Worm (Caenorhabditis elegans) whole organism, young adult: ENCODE results near the gene Y39A1A.17.

ENCODE experiments used
- B0336.3 ChIP-seq: fragments of 200-800 bp; sonication (Bioruptor generic); IDR thresholded peaks from 2 replicates; pipeline ENCODE4 v1.3.6; 2022; ENCODE audit warnings: missing genetic modification characterization, missing compliant biosample characterization
- C06A6.2 ChIP-seq: fragments of 200-800 bp; sonication (Bioruptor generic); conservative IDR thresholded peaks from 2 replicates; pipeline ENCODE4 v1.3.6; 2022; ENCODE audit warnings: missing genetic modification characterization, missing compliant biosample characterization
- D2030.7 ChIP-seq: fragments of 200-800 bp; sonication (Bioruptor generic); IDR thresholded peaks from 2 replicates; pipeline ENCODE4 v1.3.6; 2022; ENCODE audit warnings: missing genetic modification reagents, missing genetic modification characterization, missing compliant biosample characterization
- F23B12.7 ChIP-seq: sonication (generic microtip); optimal IDR thresholded peaks from 2 replicates; lab custom pipeline; 2017; ENCODE audit warnings: missing genetic modification characterization, mild to moderate bottlenecking, missing compliant biosample characterization, antibody characterized with exemption, moderate library complexity; ENCODE audit not compliant: insufficient read depth
- F39B2.1 ChIP-seq: fragments of 200-800 bp; sonication (Bioruptor generic); IDR thresholded peaks from 2 replicates; pipeline ENCODE4 v1.3.6; 2022; ENCODE audit warnings: missing genetic modification reagents, missing genetic modification characterization, missing compliant biosample characterization
- F49E8.2 ChIP-seq: sonication (generic microtip); optimal IDR thresholded peaks from 3 replicates; lab custom pipeline; 2017; ENCODE audit warnings: missing genetic modification characterization, mild to moderate bottlenecking, missing compliant biosample characterization, antibody characterized with exemption, moderate library complexity; ENCODE audit not compliant: insufficient read depth
- F52B5.7 ChIP-seq: sonication (generic microtip); optimal IDR thresholded peaks from 2 replicates; lab custom pipeline; 2016; ENCODE audit warnings: mild to moderate bottlenecking, missing genetic modification characterization, missing compliant biosample characterization
- F57C9.4 ChIP-seq: sonication (generic microtip); optimal IDR thresholded peaks from 2 replicates; lab custom pipeline; 2017; ENCODE audit warnings: mild to moderate bottlenecking, missing genetic modification characterization, missing compliant biosample characterization
- K11D2.4 ChIP-seq: fragments of 200-800 bp; sonication (Bioruptor generic); IDR thresholded peaks from 2 replicates; pipeline ENCODE4 v1.3.6; 2022; ENCODE audit warnings: missing genetic modification reagents, missing genetic modification characterization, missing compliant biosample characterization
- T07F8.4 ChIP-seq: sonication (generic microtip); optimal IDR thresholded peaks from 2 replicates; lab custom pipeline; 2016; ENCODE audit warnings: mild to moderate bottlenecking, missing genetic modification characterization, moderate library complexity, missing compliant biosample characterization
- Y53F4B.3 ChIP-seq: fragments of 200-800 bp; sonication (Bioruptor generic); IDR thresholded peaks from 2 replicates; pipeline ENCODE4 v1.3.6; 2022; ENCODE audit warnings: missing genetic modification reagents, missing genetic modification characterization, missing compliant biosample characterization
- Y79H2A.3 ChIP-seq: fragments of 200-800 bp; sonication (Bioruptor generic); conservative IDR thresholded peaks from 2 replicates; pipeline ENCODE4 v1.3.6; 2022; ENCODE audit warnings: missing genetic modification reagents, missing genetic modification characterization, missing compliant biosample characterization
- Y95B8A.8 ChIP-seq: fragments of 200-800 bp; sonication (Bioruptor generic); IDR thresholded peaks from 2 replicates; pipeline ENCODE4 v1.3.6; 2022; ENCODE audit warnings: missing genetic modification reagents, missing genetic modification characterization, missing compliant biosample characterization
- aptf-2 ChIP-seq: fragments of 200-800 bp; sonication (Bioruptor generic); conservative IDR thresholded peaks from 2 replicates; pipeline ENCODE4 v1.3.6; 2022; ENCODE audit warnings: missing genetic modification reagents, missing genetic modification characterization, missing compliant biosample characterization
- aptf-3 ChIP-seq: fragments of 200-800 bp; sonication (Bioruptor generic); IDR thresholded peaks from 2 replicates; pipeline ENCODE4 v1.3.6; 2022; ENCODE audit warnings: missing genetic modification characterization, missing compliant biosample characterization
- atf-7 ChIP-seq: sonication (generic microtip); optimal IDR thresholded peaks from 2 replicates; lab custom pipeline; 2017; ENCODE audit warnings: mild to moderate bottlenecking, missing genetic modification characterization, missing compliant biosample characterization
- athp-1 ChIP-seq: sonication (generic microtip); optimal IDR thresholded peaks from 2 replicates; lab custom pipeline; 2017; ENCODE audit warnings: mild to moderate bottlenecking, missing genetic modification characterization, missing compliant biosample characterization
- cebp-2 ChIP-seq: fragments of 200-800 bp; sonication (Bioruptor generic); IDR thresholded peaks from 2 replicates; pipeline ENCODE4 v1.3.6; 2022; ENCODE audit warnings: missing genetic modification characterization, missing compliant biosample characterization
- ceh-58 ChIP-seq: fragments of 200-800 bp; sonication (Bioruptor generic); IDR thresholded peaks from 2 replicates; pipeline ENCODE4 v1.3.6; 2022; ENCODE audit warnings: missing genetic modification characterization, missing compliant biosample characterization
- ceh-91 ChIP-seq: fragments of 200-800 bp; sonication (Bioruptor generic); IDR thresholded peaks from 2 replicates; pipeline ENCODE4 v1.3.6; 2022; ENCODE audit warnings: missing genetic modification reagents, missing genetic modification characterization, missing compliant biosample characterization
- efl-1 ChIP-seq: fragments of 150-350 bp; optimal IDR thresholded peaks from 2 replicates; lab custom pipeline; 2014; ENCODE audit warnings: missing biosample characterization, missing genetic modification reagents, missing genetic modification characterization
- egl-18 ChIP-seq: fragments of 200-800 bp; sonication (Bioruptor generic); IDR thresholded peaks from 2 replicates; pipeline ENCODE4 v1.3.6; 2022; ENCODE audit warnings: missing genetic modification reagents, missing genetic modification characterization, missing compliant biosample characterization
- egrh-3 ChIP-seq: fragments of 200-800 bp; sonication (Bioruptor generic); IDR thresholded peaks from 2 replicates; pipeline ENCODE4 v1.3.6; 2022; ENCODE audit warnings: missing genetic modification reagents, missing genetic modification characterization, missing compliant biosample characterization
- gei-17 ChIP-seq: fragments of 200-800 bp; sonication (Bioruptor generic); optimal IDR thresholded peaks from 2 replicates; lab custom pipeline; 2018; ENCODE audit warnings: mild to moderate bottlenecking, missing genetic modification characterization, missing compliant biosample characterization
- hlh-12 ChIP-seq: sonication (generic microtip); optimal IDR thresholded peaks from 2 replicates; lab custom pipeline; 2016; ENCODE audit warnings: missing genetic modification characterization, missing compliant biosample characterization
- hmg-1.2 ChIP-seq: fragments of 200-800 bp; sonication (Bioruptor generic); IDR thresholded peaks from 2 replicates; pipeline ENCODE4 v1.3.6; 2022; ENCODE audit warnings: missing genetic modification reagents, missing genetic modification characterization, missing compliant biosample characterization
- hrde-1 ChIP-seq: sonication (generic microtip); optimal IDR thresholded peaks from 2 replicates; lab custom pipeline; 2016; ENCODE audit warnings: missing genetic modification characterization, mild to moderate bottlenecking, missing compliant biosample characterization, moderate library complexity, missing genotype, missing genetic modification reagents, borderline replicate concordance
- lin-35 ChIP-seq, 3 experiments: fragments of 150-350 bp in 2 of 3; sonication (generic microtip) in 1 of 3; optimal IDR thresholded peaks; 2 replicates each; lab custom pipeline; 2014 to 2018; ENCODE audit warnings: missing biosample characterization in 3 of 3, missing genetic modification characterization in 3 of 3, missing genetic modification reagents in 3 of 3
- madf-3 ChIP-seq: fragments of 200-800 bp; sonication (Bioruptor generic); IDR thresholded peaks from 2 replicates; pipeline ENCODE4 v1.3.6; 2022; ENCODE audit warnings: missing genetic modification reagents, missing genetic modification characterization, missing compliant biosample characterization
- madf-6 ChIP-seq: fragments of 200-800 bp; sonication (Bioruptor generic); IDR thresholded peaks from 2 replicates; pipeline ENCODE4 v1.3.6; 2022; ENCODE audit warnings: missing genetic modification reagents, missing genetic modification characterization, missing compliant biosample characterization
- mcd-1 ChIP-seq: fragments of 200-800 bp; sonication (Bioruptor generic); IDR thresholded peaks from 2 replicates; pipeline ENCODE4 v1.3.6; 2022; ENCODE audit warnings: missing genetic modification reagents, missing genetic modification characterization, missing compliant biosample characterization
- nfya-2 ChIP-seq: fragments of 200-800 bp; sonication (Bioruptor generic); IDR thresholded peaks from 2 replicates; pipeline ENCODE4 v1.3.6; 2022; ENCODE audit warnings: missing genetic modification reagents, missing genetic modification characterization, missing compliant biosample characterization
- nfyb-1 ChIP-seq: fragments of 200-800 bp; sonication (Bioruptor generic); IDR thresholded peaks from 2 replicates; pipeline ENCODE4 v1.3.6; 2022; ENCODE audit warnings: missing genetic modification reagents, missing genetic modification characterization, missing compliant biosample characterization
- pbrm-1 ChIP-seq: fragments of 200-800 bp; sonication (Bioruptor generic); IDR thresholded peaks from 2 replicates; pipeline ENCODE4 v1.3.6; 2022; ENCODE audit warnings: missing genetic modification reagents, missing genetic modification characterization, missing compliant biosample characterization
- pha-4 ChIP-seq: fragments of 150-350 bp; sonication (generic microtip); optimal IDR thresholded peaks from 2 replicates; lab custom pipeline; 2014; ENCODE audit warnings: missing biosample characterization, missing genetic modification reagents, missing genetic modification characterization
- rcor-1 ChIP-seq: fragments of 200-800 bp; sonication (Bioruptor generic); IDR thresholded peaks from 2 replicates; pipeline ENCODE4 v1.3.6; 2022; ENCODE audit warnings: missing genetic modification reagents, missing genetic modification characterization, missing compliant biosample characterization
- repo-1 ChIP-seq: sonication (generic microtip); optimal IDR thresholded peaks from 2 replicates; lab custom pipeline; 2017; ENCODE audit warnings: mild to moderate bottlenecking, missing genetic modification characterization, missing compliant biosample characterization
- snpc-3.4 ChIP-seq: sonication (generic microtip); optimal IDR thresholded peaks from 2 replicates; lab custom pipeline; 2017; ENCODE audit warnings: missing genetic modification characterization, mild to moderate bottlenecking, missing compliant biosample characterization, antibody characterized with exemption, moderate library complexity, missing genotype, missing genetic modification reagents
- snpc-4 ChIP-seq, 5 experiments: fragments of 150-350 bp in 1 of 5; sonication (generic microtip) in 4 of 5; optimal IDR thresholded peaks; 2 replicates each; lab custom pipeline; 2014 to 2018; ENCODE audit warnings: missing genetic modification characterization in 5 of 5, missing biosample characterization in 3 of 5, antibody characterized with exemption in 2 of 5, mild to moderate bottlenecking in 2 of 5, missing compliant biosample characterization in 2 of 5, missing genotype in 2 of 5, moderate library complexity in 2 of 5, missing genetic modification reagents in 1 of 5
- zfh-2 ChIP-seq: fragments of 200-800 bp; sonication (Bioruptor generic); conservative IDR thresholded peaks from 2 replicates; pipeline ENCODE4 v1.3.6; 2022; ENCODE audit warnings: missing genetic modification reagents, missing genetic modification characterization, missing compliant biosample characterization
- ztf-26 ChIP-seq: sonication (generic microtip); optimal IDR thresholded peaks from 2 replicates; lab custom pipeline; 2017; ENCODE audit warnings: missing genetic modification characterization, missing compliant biosample characterization
- ztf-3 ChIP-seq: fragments of 200-800 bp; sonication (Bioruptor generic); optimal IDR thresholded peaks from 2 replicates; lab custom pipeline; 2018; ENCODE audit warnings: mild to moderate bottlenecking, missing genetic modification characterization, missing compliant biosample characterization
- ztf-6 ChIP-seq: fragments of 200-800 bp; sonication (Bioruptor generic); IDR thresholded peaks from 2 replicates; pipeline ENCODE4 v1.3.6; 2022; ENCODE audit warnings: missing genetic modification reagents, missing genetic modification characterization, missing compliant biosample characterization

Y39A1A.17 gene

ce11 chrIII:10706481-10706880 is 15.6 kb upstream of the Y39A1A.17 start:
- TF ChIP-seq F23B12.7 (tag; lab: Kevin White, UChicago) (no peak), madf-6 (GFP tag; lab: Robert Waterston, UW) (peak; percentile 21; the same call in 1 of the 2 replicates), B0336.3 (GFP tag; lab: Robert Waterston, UW) (peak; percentile 6; the same call in 1 of the 2 replicates), egrh-3 (GFP tag; lab: Robert Waterston, UW) (peak; percentile 88), nfyb-1 (GFP tag; lab: Robert Waterston, UW) (peak; percentile 20; the same call in 1 of the 2 replicates), madf-3 (GFP tag; lab: Robert Waterston, UW) (no peak), hmg-1.2 (0 out of 2 replicates have a peak, but pooled peaks have one; percentile 31), zfh-2 (GFP tag; lab: Robert Waterston, UW) (peak; percentile 84), athp-1 (tag; lab: Kevin White, UChicago) (peak; percentile 3), repo-1 (tag; lab: Kevin White, UChicago) (no peak), C06A6.2 (GFP tag; lab: Robert Waterston, UW) (peak; percentile 30; the same call in 1 of the 2 replicates), mcd-1 (peak; percentile 23; the same call in 1 of the 2 replicates), aptf-2 (GFP tag; lab: Robert Waterston, UW) (0 out of 2 replicates have a peak, but pooled peaks have one; percentile 16), gei-17 (GFP tag; lab: Kevin White, UChicago) (no peak), cebp-2 (GFP tag; lab: Robert Waterston, UW) (0 out of 2 replicates have a peak, but pooled peaks have one; percentile 43), F52B5.7 (tag; lab: Kevin White, UChicago) (no peak), pbrm-1 (GFP tag; lab: Robert Waterston, UW) (no peak), ceh-91 (GFP tag; lab: Robert Waterston, UW) (0 out of 2 replicates have a peak, but pooled peaks have one; percentile 26), T07F8.4 (no peak)

- TF ChIP-seq F39B2.1 (GFP tag; lab: Robert Waterston, UW) (no peak), ztf-3 (no peak), hrde-1 (no peak), K11D2.4 (GFP tag; lab: Robert Waterston, UW) (no peak), cebp-2 (GFP tag; lab: Robert Waterston, UW) (no peak), nfya-2 (GFP tag; lab: Robert Waterston, UW) (no peak), ceh-58 (GFP tag; lab: Robert Waterston, UW) (no peak), zfh-2 (GFP tag; lab: Robert Waterston, UW) (no peak), athp-1 (tag; lab: Kevin White, UChicago) (no peak), C06A6.2 (GFP tag; lab: Robert Waterston, UW) (no peak), snpc-4 (GFP tag; optimal IDR thresholded peaks at IDR 0.05; lab: Kevin White, UChicago) (no peak), snpc-4 (tag; optimal IDR thresholded peaks at IDR 0.05; lab: Kevin White, UChicago) (no peak), D2030.7 (GFP tag; lab: Robert Waterston, UW) (no peak), efl-1 (GFP tag; lab: Kevin White, UChicago) (no peak), F57C9.4 (tag; lab: Kevin White, UChicago) (no peak)
Measured at ce11 chrIII:10704499-10704898, 13.6 kb upstream of the Y39A1A.17 start.

- TF ChIP-seq nfya-2 (GFP tag; lab: Robert Waterston, UW): no peak
Measured at ce11 chrIII:10703833-10704232, 12.9 kb upstream of the Y39A1A.17 start.

DNA sequence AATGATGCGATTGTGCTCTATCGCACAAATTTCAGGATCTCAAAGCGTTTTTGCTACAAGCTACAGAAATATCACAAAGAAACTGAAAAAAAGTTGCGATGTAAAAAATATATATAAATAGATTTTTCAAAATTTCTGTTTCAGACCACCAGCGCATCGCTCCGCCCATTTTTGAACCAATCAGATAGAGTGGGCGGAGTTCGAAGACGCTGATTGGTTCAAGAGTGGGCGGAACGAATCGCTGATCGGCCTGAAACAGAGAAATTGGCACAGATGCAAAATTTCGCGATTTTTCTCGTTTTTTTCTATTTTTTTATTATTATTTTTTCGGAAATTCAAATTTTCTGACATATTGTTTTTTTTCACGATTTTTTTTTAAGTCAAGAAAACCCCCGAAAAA is 11.9 kb upstream of the Y39A1A.17 start:
- TF ChIP-seq F49E8.2 (tag; lab: Kevin White, UChicago) (no peak), pha-4 (tag; lab: Kevin White, UChicago) (no peak), rcor-1 (GFP tag; lab: Robert Waterston, UW) (no peak), Y79H2A.3 (no peak), atf-7 (tag; lab: Kevin White, UChicago) (no peak), hlh-12 (tag; lab: Kevin White, UChicago) (no peak), lin-35 (GFP tag; optimal IDR thresholded peaks at IDR 0.05; lab: Kevin White, UChicago) (no peak), ztf-6 (GFP tag; lab: Robert Waterston, UW) (no peak), mcd-1 (no peak), egl-18 (GFP tag; lab: Robert Waterston, UW) (no peak), aptf-3 (no peak), K11D2.4 (GFP tag; lab: Robert Waterston, UW) (no peak), snpc-3.4 (tag; lab: Kevin White, UChicago) (no peak), Y53F4B.3 (GFP tag; lab: Robert Waterston, UW) (no peak), ztf-26 (no peak), Y95B8A.8 (GFP tag; lab: Robert Waterston, UW) (no peak), gei-17 (GFP tag; lab: Kevin White, UChicago) (no peak)
